Fruit fly (Drosophila melanogaster) Kc167 (cell line): Measurements from ENCODE around the gene CG15876.

Experiments used
- Myc ChIP-seq: fragments of >200 bp; optimal IDR thresholded peaks from 2 replicates; lab custom pipeline; 2017; ENCODE audit warnings: missing external identifiers
- Sin3A ChIP-seq: fragments of >200 bp; optimal IDR thresholded peaks from 2 replicates; lab custom pipeline; 2018; ENCODE audit warnings: missing external identifiers
- h ChIP-seq: fragments of >200 bp; optimal IDR thresholded peaks from 3 replicates; lab custom pipeline; 2018; ENCODE audit warnings: missing external identifiers
- insv ChIP-seq: fragments of >200 bp; optimal IDR thresholded peaks from 3 replicates; lab custom pipeline; 2018; ENCODE audit warnings: missing external identifiers
- psq ChIP-seq: fragments of >200 bp; optimal IDR thresholded peaks from 2 replicates; lab custom pipeline; 2017; ENCODE audit warnings: missing external identifiers
- ttk ChIP-seq: sonication (Bioruptor generic); optimal IDR thresholded peaks from 2 replicates; lab custom pipeline; 2017; ENCODE audit warnings: missing external identifiers

Gene CG15876

dm6 chr3L:4698032-4698431, 3.4 kb upstream of the CG15876 start:
- TF ChIP-seq Sin3A (lab: Kevin White, UChicago): no peak
- no peak for TF ChIP-seq h (lab: Kevin White, UChicago)
- TF ChIP-seq ttk (lab: Kevin White, UChicago): no peak
- no peak for TF ChIP-seq insv (lab: Kevin White, UChicago)
- no peak for TF ChIP-seq psq (lab: Kevin White, UChicago)
- no peak for TF ChIP-seq Myc

DNA sequence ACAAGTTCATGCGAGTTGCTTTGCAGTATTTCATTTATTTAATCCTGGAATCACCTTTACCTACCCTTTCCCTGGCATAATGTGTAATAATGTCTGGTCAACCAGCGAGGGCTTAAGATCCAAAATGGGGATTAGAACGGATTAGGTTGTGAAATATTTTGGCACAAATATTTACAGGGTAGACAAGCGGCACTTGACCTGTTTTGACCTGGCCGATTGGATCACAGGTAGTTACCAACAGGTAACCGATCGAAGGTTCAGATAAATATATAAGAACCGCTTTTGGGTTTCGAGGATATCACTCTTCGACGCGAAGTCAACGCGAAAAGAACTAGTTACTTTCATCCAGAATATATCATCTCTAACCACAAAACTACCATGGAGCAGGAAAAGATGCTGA, 2.7 kb upstream of the CG15876 start, which contains the start of gene CG13713:
TSS of gene CG13713 (plus strand) at position 301 of the 400 bp plus-strand sequence.
- TF ChIP-seq psq (lab: Kevin White, UChicago) (no peak), Myc (no peak), h (lab: Kevin White, UChicago) (no peak), ttk (lab: Kevin White, UChicago) (no peak), insv (lab: Kevin White, UChicago) (no peak)

dm6 chr3L:4696380-4696779, 1.7 kb upstream of the CG15876 start:
- TF ChIP-seq Myc: no peak
- TF ChIP-seq psq (lab: Kevin White, UChicago): no peak
- TF ChIP-seq ttk (lab: Kevin White, UChicago): no peak
- no peak for TF ChIP-seq Sin3A (lab: Kevin White, UChicago)
- no peak for TF ChIP-seq insv (lab: Kevin White, UChicago)
- TF ChIP-seq h (lab: Kevin White, UChicago): no peak

dm6 chr3L:4692177-4693134, 2.2 kb downstream of the CG15876 start, which contains the start of gene RhoGEF64C:
RhoGEF64C (plus strand) TSS chr3L:4692783.
- TF ChIP-seq Sin3A (lab: Kevin White, UChicago): no peak
- TF ChIP-seq ttk (lab: Kevin White, UChicago): no peak
- TF ChIP-seq psq (lab: Kevin White, UChicago): no peak

dm6 chr3L:4691775-4692174, 2.9 kb downstream of the CG15876 start:
- TF ChIP-seq ttk (lab: Kevin White, UChicago) (no peak), Myc (no peak), insv (lab: Kevin White, UChicago) (no peak)

dm6 chr3L:4690698-4691097, 3.9 kb downstream of the CG15876 start:
- TF ChIP-seq Sin3A (lab: Kevin White, UChicago): no peak
- no peak for TF ChIP-seq Myc
- TF ChIP-seq ttk (lab: Kevin White, UChicago): no peak
- TF ChIP-seq h (lab: Kevin White, UChicago): no peak
- no peak for TF ChIP-seq insv (lab: Kevin White, UChicago)

DNA sequence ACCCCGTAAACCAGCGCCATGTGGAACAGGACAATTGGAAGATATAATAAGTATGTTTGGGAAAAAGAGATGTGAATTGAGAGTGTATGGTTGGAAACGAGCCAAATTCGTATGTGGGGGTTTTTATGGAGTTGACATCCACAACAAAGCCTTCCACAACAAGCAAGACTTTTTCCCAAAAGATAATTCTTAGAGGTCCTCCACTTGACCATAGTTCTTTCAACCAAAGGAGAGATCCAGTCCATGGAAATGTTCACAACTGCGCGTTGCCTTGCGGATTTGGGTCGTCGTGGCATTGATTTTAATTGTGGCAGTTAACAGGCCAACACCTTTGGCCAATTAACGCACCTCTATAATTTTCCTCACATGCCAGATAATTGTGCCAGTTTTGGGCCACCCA, 4.7 kb downstream of the CG15876 start, which contains the start of gene CG18418:
TSS of gene CG18418 (minus strand) at position 101 of the 400 bp plus-strand sequence.
- TF ChIP-seq h (lab: Kevin White, UChicago) (no peak), psq (lab: Kevin White, UChicago) (no peak), insv (lab: Kevin White, UChicago) (no peak), Myc (no peak), Sin3A (lab: Kevin White, UChicago) (no peak), ttk (lab: Kevin White, UChicago) (no peak)

DNA sequence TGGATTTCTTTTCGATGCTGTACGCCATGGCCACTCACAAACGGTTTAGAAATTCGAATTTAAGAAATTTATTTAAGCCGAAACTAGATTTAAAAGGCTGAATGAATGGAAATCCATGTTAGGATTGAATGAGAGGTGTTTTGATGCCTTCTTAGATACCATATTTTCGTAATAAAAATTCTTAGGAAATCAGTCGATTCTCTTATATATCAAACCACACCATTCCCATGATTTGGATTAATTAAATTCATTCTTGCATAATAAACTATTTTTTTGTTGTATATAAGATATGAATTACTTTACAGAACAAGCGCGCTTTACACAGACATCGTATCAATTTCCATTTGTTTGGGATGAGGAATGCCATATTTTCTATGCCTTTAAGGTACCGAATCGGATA, 6.0 kb downstream of the CG15876 start, which contains the start of gene CG7514:
TSS of gene CG7514 (minus strand) at position 101 of the 400 bp plus-strand sequence.
- no peak for TF ChIP-seq ttk (lab: Kevin White, UChicago)
- no peak for TF ChIP-seq insv (lab: Kevin White, UChicago)
- no peak for TF ChIP-seq psq (lab: Kevin White, UChicago)
- TF ChIP-seq Sin3A (lab: Kevin White, UChicago): no peak
- no peak for TF ChIP-seq Myc

- TF ChIP-seq ttk (lab: Kevin White, UChicago) (no peak), h (lab: Kevin White, UChicago) (no peak), Sin3A (lab: Kevin White, UChicago) (no peak), psq (lab: Kevin White, UChicago) (no peak), Myc (no peak), insv (lab: Kevin White, UChicago) (no peak)
These were observed 7.5 kb downstream of the CG15876 start, which contains the start of gene axo for dm6 chr3L:4687133-4687532. axo (minus strand) TSS chr3L:4687317.

DNA sequence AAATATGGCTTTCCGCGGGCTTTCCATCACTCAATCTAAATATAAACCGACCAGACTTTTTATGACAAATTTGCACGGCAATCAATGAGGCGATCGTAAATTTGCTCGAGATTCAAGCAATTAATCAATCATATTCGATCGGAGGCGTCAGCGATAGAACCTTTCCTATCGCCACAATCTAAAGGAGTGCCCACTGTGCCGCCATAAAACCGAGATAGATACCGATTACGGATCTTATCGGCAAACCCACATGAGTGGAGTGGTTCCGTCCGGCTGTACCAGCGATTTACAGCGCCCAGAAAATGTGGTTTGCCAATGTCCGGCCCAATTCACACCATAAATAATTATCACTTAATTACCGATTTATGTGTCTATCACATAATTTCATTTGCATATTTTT, 8.0 kb downstream of the CG15876 start:
- TF ChIP-seq ttk (lab: Kevin White, UChicago) (no peak), Myc (no peak), Sin3A (lab: Kevin White, UChicago) (no peak), psq (lab: Kevin White, UChicago) (no peak), h (lab: Kevin White, UChicago) (no peak), insv (lab: Kevin White, UChicago) (no peak)

dm6 chr3L:4686050-4686449, 8.6 kb downstream of the CG15876 start:
- TF ChIP-seq Myc: no peak
- no peak for TF ChIP-seq h (lab: Kevin White, UChicago)
- no peak for TF ChIP-seq ttk (lab: Kevin White, UChicago)
- no peak for TF ChIP-seq Sin3A (lab: Kevin White, UChicago)
- no peak for TF ChIP-seq psq (lab: Kevin White, UChicago)
- TF ChIP-seq insv (lab: Kevin White, UChicago): no peak
